Worm (Caenorhabditis elegans) whole organism, young adult: ENCODE data around the gene Y15E3A.4.

Experiments used
- F23B12.7 ChIP-seq: sonication (generic microtip); optimal IDR thresholded peaks from 2 replicates; lab custom pipeline; 2017; ENCODE audit warnings: missing genetic modification characterization, mild to moderate bottlenecking, missing compliant biosample characterization, antibody characterized with exemption, moderate library complexity; ENCODE audit not compliant: insufficient read depth
- F57A8.1 ChIP-seq: fragments of 200-800 bp; sonication (Bioruptor generic); optimal IDR thresholded peaks from 2 replicates; lab custom pipeline; 2018; ENCODE audit warnings: mild to moderate bottlenecking, missing genetic modification characterization, moderate library complexity, missing compliant biosample characterization
- attf-3 ChIP-seq: fragments of 200-800 bp; sonication (Bioruptor generic); conservative IDR thresholded peaks from 2 replicates; pipeline ENCODE4 v1.3.6; 2022; ENCODE audit warnings: missing genetic modification reagents, missing genetic modification characterization, missing compliant biosample characterization
- attf-5 ChIP-seq: fragments of 200-800 bp; sonication (Bioruptor generic); optimal IDR thresholded peaks from 2 replicates; lab custom pipeline; 2018; ENCODE audit warnings: mild to moderate bottlenecking, missing genetic modification characterization, missing compliant biosample characterization
- mes-4 ChIP-seq: sonication (generic microtip); optimal IDR thresholded peaks from 2 replicates; lab custom pipeline; 2016; ENCODE audit warnings: missing genotype, missing genetic modification characterization, missing compliant biosample characterization
- rcor-1 ChIP-seq: fragments of 200-800 bp; sonication (Bioruptor generic); IDR thresholded peaks from 2 replicates; pipeline ENCODE4 v1.3.6; 2022; ENCODE audit warnings: missing genetic modification reagents, missing genetic modification characterization, missing compliant biosample characterization
- somi-1 ChIP-seq: fragments of 200-800 bp; sonication (Bioruptor generic); optimal IDR thresholded peaks from 2 replicates; lab custom pipeline; 2018; ENCODE audit warnings: mild to moderate bottlenecking, missing genetic modification characterization, missing compliant biosample characterization
- unc-62 ChIP-seq: fragments of 150-350 bp; optimal IDR thresholded peaks from 2 replicates; lab custom pipeline; 2014; ENCODE audit warnings: missing biosample characterization, missing genetic modification reagents, missing genetic modification characterization
- zfh-2 ChIP-seq: fragments of 200-800 bp; sonication (Bioruptor generic); conservative IDR thresholded peaks from 2 replicates; pipeline ENCODE4 v1.3.6; 2022; ENCODE audit warnings: missing genetic modification reagents, missing genetic modification characterization, missing compliant biosample characterization
- ztf-28 ChIP-seq: fragments of 200-800 bp; sonication (Bioruptor generic); IDR thresholded peaks from 2 replicates; pipeline ENCODE4 v1.3.6; 2022; ENCODE audit warnings: missing genetic modification reagents, missing genetic modification characterization, missing compliant biosample characterization

- TF ChIP-seq ztf-28 (no peak), rcor-1 (GFP tag; lab: Robert Waterston, UW) (no peak), attf-5 (no peak), attf-3 (no peak), F23B12.7 (no peak), F57A8.1 (no peak), mes-4 (no peak), zfh-2 (GFP tag; lab: Robert Waterston, UW) (no peak), unc-62 (GFP tag; lab: Kevin White, UChicago) (no peak), somi-1 (no peak)
These were observed 9.5 kb upstream of the Y15E3A.4 start for ce11 chrX:15321217-15321616.
